Fruit fly (Drosophila melanogaster) whole organism, prepupa: ENCODE data around the gene Kyat.

ENCODE experiments used
- CG11294 ChIP-seq: fragments of 200-800 bp; sonication (Bioruptor generic); IDR thresholded peaks from 2 replicates; pipeline ENCODE4 v1.3.6; 2022; ENCODE audit warnings: missing biosample characterization, missing genetic modification characterization
- CG11762 ChIP-seq: fragments of 200-800 bp; sonication (Bioruptor generic); optimal IDR thresholded peaks from 3 replicates; lab custom pipeline; 2016; ENCODE audit warnings: missing biosample characterization, missing genetic modification characterization; ENCODE audit not compliant: insufficient read depth
- CG11902 ChIP-seq: fragments of 200-800 bp; sonication (Bioruptor generic); optimal IDR thresholded peaks from 3 replicates; lab custom pipeline; 2016; ENCODE audit warnings: missing biosample characterization, missing genetic modification characterization
- CG15336 ChIP-seq: fragments of 200-800 bp; sonication (Bioruptor generic); IDR thresholded peaks from 2 replicates; pipeline ENCODE4 v1.3.6; 2022; ENCODE audit warnings: missing biosample characterization, missing genetic modification characterization
- CG16779 ChIP-seq: fragments of 200-800 bp; sonication (Bioruptor generic); optimal IDR thresholded peaks from 3 replicates; lab custom pipeline; 2017; ENCODE audit warnings: missing biosample characterization, mild to moderate bottlenecking, missing genetic modification characterization
- CG32006 ChIP-seq: fragments of 200-800 bp; sonication (Bioruptor generic); optimal IDR thresholded peaks from 3 replicates; lab custom pipeline; 2017; ENCODE audit warnings: missing biosample characterization, mild to moderate bottlenecking, missing genetic modification characterization
- CG34406 ChIP-seq: fragments of 200-800 bp; sonication (Bioruptor generic); optimal IDR thresholded peaks from 3 replicates; lab custom pipeline; 2016; ENCODE audit warnings: missing biosample characterization, missing genetic modification characterization
- CG4318 ChIP-seq: fragments of 200-800 bp; sonication (Bioruptor generic); optimal IDR thresholded peaks from 3 replicates; lab custom pipeline; 2017; ENCODE audit warnings: missing biosample characterization, mild to moderate bottlenecking, missing genetic modification characterization
- CG6276 ChIP-seq: fragments of 200-800 bp; sonication (Bioruptor generic); optimal IDR thresholded peaks from 2 replicates; lab custom pipeline; 2017; ENCODE audit warnings: missing biosample characterization, mild to moderate bottlenecking, missing genetic modification characterization
- CG6792 ChIP-seq: fragments of 200-800 bp; sonication (Bioruptor generic); optimal IDR thresholded peaks from 3 replicates; lab custom pipeline; 2016; ENCODE audit warnings: missing biosample characterization, missing genetic modification characterization
- CG7368 ChIP-seq: fragments of 200-800 bp; sonication (Bioruptor generic); optimal IDR thresholded peaks from 3 replicates; lab custom pipeline; 2016; ENCODE audit warnings: missing biosample characterization, missing genetic modification characterization
- CG8119 ChIP-seq: fragments of 200-800 bp; sonication (Bioruptor generic); IDR thresholded peaks from 3 replicates; pipeline ENCODE4 v1.3.6; 2022; ENCODE audit warnings: missing biosample characterization, missing genetic modification characterization
- CG8319 ChIP-seq: fragments of 200-800 bp; sonication (Bioruptor generic); optimal IDR thresholded peaks from 3 replicates; lab custom pipeline; 2016; ENCODE audit warnings: missing biosample characterization, missing genetic modification characterization
- CG9139 ChIP-seq: fragments of 200-800 bp; sonication (Bioruptor generic); optimal IDR thresholded peaks from 3 replicates; lab custom pipeline; 2017; ENCODE audit warnings: missing biosample characterization, mild to moderate bottlenecking, missing genetic modification characterization
- Eip78C ChIP-seq: fragments of 200-800 bp; sonication (Bioruptor generic); peaks from one replicate; lab custom pipeline; 2016; ENCODE audit warnings: missing biosample characterization, missing genetic modification characterization
- Eip93F ChIP-seq: fragments of 200-800 bp; sonication (Bioruptor generic); optimal IDR thresholded peaks from 2 replicates; lab custom pipeline; 2016; ENCODE audit warnings: missing biosample characterization, mild to moderate bottlenecking, missing genetic modification characterization
- Ets21C ChIP-seq: fragments of 200-800 bp; sonication (Bioruptor generic); optimal IDR thresholded peaks from 3 replicates; lab custom pipeline; 2016; ENCODE audit warnings: missing biosample characterization, missing genetic modification characterization
- Ets96B ChIP-seq: fragments of 200-800 bp; optimal IDR thresholded peaks from 2 replicates; lab custom pipeline; 2019; ENCODE audit warnings: missing biosample characterization, mild to moderate bottlenecking, missing genetic modification characterization, moderate library complexity
- Gug ChIP-seq: fragments of 200-800 bp; sonication (Bioruptor generic); IDR thresholded peaks from 2 replicates; pipeline ENCODE4 v1.3.6; 2022; ENCODE audit warnings: missing biosample characterization, missing genetic modification characterization
- Hr39 ChIP-seq: fragments of 200-800 bp; sonication (Bioruptor generic); optimal IDR thresholded peaks from 2 replicates; lab custom pipeline; 2016; ENCODE audit warnings: missing biosample characterization, missing genetic modification characterization
- Hr4 ChIP-seq: fragments of 200-800 bp; sonication (Bioruptor generic); optimal IDR thresholded peaks from 3 replicates; lab custom pipeline; 2016; ENCODE audit warnings: missing biosample characterization, missing genetic modification characterization
- Lpt ChIP-seq: fragments of 200-800 bp; sonication (Bioruptor generic); optimal IDR thresholded peaks from 3 replicates; lab custom pipeline; 2016; ENCODE audit warnings: missing biosample characterization, missing genetic modification characterization
- Met ChIP-seq: fragments of 200-800 bp; sonication (Bioruptor generic); optimal IDR thresholded peaks from 3 replicates; lab custom pipeline; 2016; ENCODE audit warnings: missing biosample characterization, missing genetic modification characterization
- Smox ChIP-seq: fragments of 200-800 bp; sonication (Bioruptor generic); optimal IDR thresholded peaks from 3 replicates; lab custom pipeline; 2016; ENCODE audit warnings: missing biosample characterization, missing genetic modification characterization
- Sox15 ChIP-seq: fragments of 200-800 bp; sonication (Bioruptor generic); optimal IDR thresholded peaks from 3 replicates; lab custom pipeline; 2016; ENCODE audit warnings: missing biosample characterization, missing genetic modification characterization
- achi ChIP-seq: fragments of 200-800 bp; sonication (Bioruptor generic); optimal IDR thresholded peaks from 3 replicates; lab custom pipeline; 2016; ENCODE audit warnings: missing biosample characterization, missing genetic modification characterization
- acj6 ChIP-seq: fragments of 200-800 bp; sonication (Bioruptor generic); optimal IDR thresholded peaks from 3 replicates; lab custom pipeline; 2016; ENCODE audit warnings: missing biosample characterization, missing genetic modification characterization
- cyc ChIP-seq: fragments of 200-800 bp; sonication (Bioruptor generic); optimal IDR thresholded peaks from 3 replicates; lab custom pipeline; 2016; ENCODE audit warnings: missing biosample characterization, missing genetic modification characterization
- dac ChIP-seq: fragments of 200-800 bp; sonication (Bioruptor generic); optimal IDR thresholded peaks from 2 replicates; lab custom pipeline; 2017; ENCODE audit warnings: missing biosample characterization, mild to moderate bottlenecking, missing genetic modification characterization
- dsx ChIP-seq: fragments of 200-800 bp; optimal IDR thresholded peaks from 3 replicates; lab custom pipeline; 2019; ENCODE audit warnings: missing biosample characterization, mild to moderate bottlenecking, missing genetic modification characterization, moderate library complexity; ENCODE audit not compliant: poor library complexity, severe bottlenecking
- eg ChIP-seq: fragments of 200-800 bp; sonication (Bioruptor generic); IDR thresholded peaks from 3 replicates; pipeline ENCODE4 v1.3.6; 2022; ENCODE audit warnings: missing biosample characterization, missing genetic modification characterization
- esn ChIP-seq: fragments of 200-800 bp; sonication (Bioruptor generic); optimal IDR thresholded peaks from 2 replicates; lab custom pipeline; 2016; ENCODE audit warnings: missing biosample characterization, mild to moderate bottlenecking, missing genetic modification characterization, moderate library complexity
- fd59A ChIP-seq: fragments of 200-800 bp; sonication (Bioruptor generic); optimal IDR thresholded peaks from 2 replicates; lab custom pipeline; 2017; ENCODE audit warnings: missing biosample characterization, mild to moderate bottlenecking, missing genetic modification characterization, missing genetic modification reagents
- salr ChIP-seq, 2 experiments: fragments of 200-800 bp; sonication (Bioruptor generic); optimal IDR thresholded peaks; 3 replicates each; lab custom pipeline; 2016 to 2018; ENCODE audit warnings: missing biosample characterization in 2 of 2, missing genetic modification characterization in 2 of 2, mild to moderate bottlenecking in 1 of 2
- spab ChIP-seq: fragments of 200-800 bp; sonication (Bioruptor generic); optimal IDR thresholded peaks from 2 replicates; lab custom pipeline; 2017; ENCODE audit warnings: missing biosample characterization, mild to moderate bottlenecking, missing genetic modification characterization, missing genetic modification reagents
- ss ChIP-seq, 2 experiments: fragments of 200-800 bp; sonication (Bioruptor generic); optimal IDR thresholded peaks; 2 replicates in 1 of 2; 3 replicates in 1 of 2; lab custom pipeline; 2017 to 2018; ENCODE audit warnings: mild to moderate bottlenecking in 2 of 2, missing biosample characterization in 2 of 2, missing genetic modification characterization in 2 of 2, moderate library complexity in 1 of 2
- svp ChIP-seq: fragments of 200-800 bp; sonication (Bioruptor generic); peaks from one replicate; lab custom pipeline; 2016; ENCODE audit warnings: missing biosample characterization, missing genetic modification characterization
- topi ChIP-seq: fragments of 200-800 bp; sonication (Bioruptor generic); optimal IDR thresholded peaks from 3 replicates; lab custom pipeline; 2016; ENCODE audit warnings: missing biosample characterization, missing genetic modification characterization

Kyat gene

dm6 chr3R:11778012-11778865, 44.1 kb downstream of the Kyat start (continued):
- TF ChIP-seq Met (GFP tag; lab: Kevin White, UChicago) (peak; percentile 54), CG34406 (peak; percentile 61), CG8319 (GFP tag; lab: Kevin White, UChicago) (peak; percentile 39), CG11762 (peak; percentile 58), fd59A (peak; percentile 63), Ets21C (no peak), CG15336 (GFP tag; lab: Robert Waterston, UW) (peak; percentile 8; the same call in 1 of the 2 replicates), ss (GFP tag; optimal IDR thresholded peaks at IDR 0.05; lab: Kevin White, UChicago) (peak; percentile 30 to 70), CG11902 (peak; percentile 47), CG4318 (GFP tag; lab: Kevin White, UChicago) (peak; percentile 79)

- TF ChIP-seq Hr4 (GFP tag; lab: Kevin White, UChicago) = no peak
- TF ChIP-seq CG7368 = no peak
- TF ChIP-seq eg = peak; percentile 41; the same call in 1 of the 3 replicates
- TF ChIP-seq CG32006 = peak; percentile 19
- TF ChIP-seq svp (GFP tag; lab: Kevin White, UChicago) = peak; percentile 57
- TF ChIP-seq CG6792 (GFP tag; lab: Kevin White, UChicago) = no peak
- peak; percentile 50 for TF ChIP-seq Eip78C (GFP tag; lab: Kevin White, UChicago)
- peak; percentile 17 for TF ChIP-seq Lpt (GFP tag; lab: Kevin White, UChicago)
- peak; percentile 59 for TF ChIP-seq dsx (GFP tag; lab: Kevin White, UChicago)
- TF ChIP-seq salr (GFP tag; optimal IDR thresholded peaks at IDR 0.05; lab: Kevin White, UChicago) = peak in 1 of 2 experiments; percentile 9
Measured at dm6 chr3R:11777058-11777457, 45.2 kb downstream of the Kyat start.

DNA sequence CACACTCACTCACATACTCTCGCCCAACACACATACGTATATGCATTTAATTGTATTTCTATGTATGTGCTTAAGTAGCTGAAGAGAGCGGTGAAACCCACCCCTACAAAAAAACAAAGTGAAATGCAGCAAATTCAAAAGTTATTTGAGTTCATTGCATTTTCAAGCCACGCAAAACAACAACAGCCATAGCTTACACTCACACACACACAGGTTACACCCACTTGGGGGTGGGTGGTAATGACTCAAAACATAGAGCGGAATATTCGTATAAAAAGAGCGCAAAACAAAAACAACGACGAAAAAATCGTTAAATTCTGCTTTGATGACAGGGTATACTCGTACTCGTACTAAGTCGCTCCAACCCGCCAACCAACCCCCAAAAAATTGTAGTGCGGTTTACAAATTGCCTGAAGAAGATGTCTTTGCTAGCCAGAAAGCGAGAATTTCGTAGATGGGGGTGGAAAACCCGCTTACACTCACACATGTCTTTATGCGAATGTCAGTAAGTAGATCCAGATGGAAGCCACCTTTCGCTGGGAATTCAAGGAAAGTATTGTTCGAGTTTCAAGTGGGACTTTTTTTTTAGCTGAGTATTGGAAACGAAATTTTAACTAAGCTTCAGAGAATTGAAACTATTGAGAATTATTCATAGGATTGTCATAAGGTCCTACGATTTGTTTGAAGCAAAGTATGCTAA, 46.1 kb downstream of the Kyat start:
- TF ChIP-seq CG15336 (GFP tag; lab: Robert Waterston, UW) (no peak), salr (GFP tag; optimal IDR thresholded peaks at IDR 0.05; lab: Kevin White, UChicago) (no peak), CG16779 (tag; lab: Kevin White, UChicago) (no peak), CG6276 (GFP tag; lab: Kevin White, UChicago) (no peak), CG4318 (GFP tag; lab: Kevin White, UChicago) (no peak), CG8119 (no peak), Lpt (GFP tag; lab: Kevin White, UChicago) (no peak), CG34406 (no peak), Hr39 (GFP tag; lab: Kevin White, UChicago) (no peak), dac (GFP tag; lab: Kevin White, UChicago) (no peak), Gug (GFP tag; lab: Robert Waterston, UW) (no peak), CG6792 (GFP tag; lab: Kevin White, UChicago) (no peak), topi (GFP tag; lab: Kevin White, UChicago) (no peak), CG9139 (no peak), svp (GFP tag; lab: Kevin White, UChicago) (no peak)

DNA sequence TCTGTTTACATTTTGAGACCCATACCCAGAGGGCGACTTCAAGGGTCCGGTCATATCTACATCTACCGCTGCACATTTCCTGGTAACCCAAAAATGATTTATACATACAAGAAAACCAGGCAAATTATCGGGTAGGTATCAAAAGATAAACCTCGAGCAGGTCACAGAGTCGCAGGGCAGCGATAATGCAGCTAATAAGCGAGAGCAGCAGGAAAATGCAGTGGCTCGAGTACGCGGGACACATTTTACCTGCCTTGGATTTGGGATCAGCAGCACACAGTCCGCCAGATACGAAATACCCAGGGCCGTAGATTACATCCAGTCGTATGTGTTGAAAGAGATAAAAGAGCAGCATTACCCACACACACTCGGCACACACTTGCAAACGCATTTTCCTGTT, 47.1 kb downstream of the Kyat start:
- no peak for TF ChIP-seq Smox (GFP tag; lab: Kevin White, UChicago)
- TF ChIP-seq, all 60 proteins: peak for 0

DNA sequence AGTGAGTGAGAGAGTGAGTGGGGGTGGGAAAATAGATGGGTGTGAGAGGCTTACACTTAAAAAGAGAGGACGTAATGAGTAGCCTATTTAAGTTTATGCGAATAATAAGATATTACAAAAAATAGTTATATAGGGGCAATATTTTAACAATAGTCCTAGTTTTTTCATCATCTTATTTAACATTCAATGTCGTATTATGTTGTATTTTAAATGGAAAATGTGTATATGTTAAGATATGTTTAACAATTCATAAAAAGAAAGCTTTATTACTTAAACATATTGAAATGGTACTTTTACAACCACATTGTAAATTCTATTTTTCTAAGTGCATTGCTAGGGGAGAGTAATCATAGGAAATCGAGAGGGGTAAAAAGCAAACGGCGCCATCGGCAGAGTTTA, 48.3 kb downstream of the Kyat start:
- TF ChIP-seq ss (GFP tag; optimal IDR thresholded peaks at IDR 0.05; lab: Kevin White, UChicago) = peak; percentile 32 to 44
- no peak for TF ChIP-seq Eip93F
- TF ChIP-seq Eip78C (GFP tag; lab: Kevin White, UChicago) = peak; percentile 86
- TF ChIP-seq Ets96B (tag; lab: Kevin White, UChicago) = peak; percentile 73
- TF ChIP-seq spab = peak; percentile 50
- TF ChIP-seq Hr39 (GFP tag; lab: Kevin White, UChicago) = peak; percentile 0
- TF ChIP-seq Hr4 (GFP tag; lab: Kevin White, UChicago) = peak; percentile 47
- no peak for TF ChIP-seq CG6276 (GFP tag; lab: Kevin White, UChicago)
- peak; percentile 46 for TF ChIP-seq achi (GFP tag; lab: Kevin White, UChicago)
- peak; percentile 10 for TF ChIP-seq Sox15 (GFP tag; lab: Kevin White, UChicago)
- no peak for TF ChIP-seq Lpt (GFP tag; lab: Kevin White, UChicago)
- TF ChIP-seq cyc (GFP tag; lab: Kevin White, UChicago) = peak; percentile 16
- TF ChIP-seq CG11294 (GFP tag; lab: Robert Waterston, UW) = no peak
- peak; percentile 46 for TF ChIP-seq CG34406
- no peak for TF ChIP-seq CG11902
- TF ChIP-seq acj6 (GFP tag; lab: Kevin White, UChicago) = peak; percentile 53
- peak; percentile 42 for TF ChIP-seq CG15336 (GFP tag; lab: Robert Waterston, UW)
- TF ChIP-seq CG8119 = peak; percentile 36; the same call in 1 of the 3 replicates
- no peak for TF ChIP-seq CG8319 (GFP tag; lab: Kevin White, UChicago)
- TF ChIP-seq CG11762 = no peak
- peak; percentile 51 for TF ChIP-seq esn (GFP tag; lab: Kevin White, UChicago)
- peak; percentile 43 for TF ChIP-seq topi (GFP tag; lab: Kevin White, UChicago)
- no peak for TF ChIP-seq CG7368
- TF ChIP-seq CG9139 = peak; percentile 6
